Fruit fly (Drosophila melanogaster) whole organism, embryonic: Measurements from ENCODE around the gene CG7896.
A peak's percentile ranks its signal among the peaks of the same experiment; 100 is the strongest.

Experiments used
- CG10462 ChIP-seq: fragments of 200-800 bp; sonication (Bioruptor generic); optimal IDR thresholded peaks from 2 replicates; lab custom pipeline; 2016; ENCODE audit warnings: missing biosample characterization, missing genetic modification characterization
- CG11085 ChIP-seq: fragments of 200-800 bp; sonication (Bioruptor generic); IDR thresholded peaks from 2 replicates; pipeline ENCODE4 v1.3.6; 2022; ENCODE audit warnings: missing biosample characterization, missing genetic modification characterization
- CG11093 ChIP-seq: fragments of 200-800 bp; sonication (Bioruptor generic); IDR thresholded peaks from 3 replicates; pipeline ENCODE4 v1.3.6; 2022; ENCODE audit warnings: missing biosample characterization, missing genetic modification characterization
- CG11247 ChIP-seq: fragments of 200-800 bp; sonication (Bioruptor generic); IDR thresholded peaks from 2 replicates; pipeline ENCODE4 v1.3.6; 2022; ENCODE audit warnings: missing biosample characterization, missing genetic modification characterization
- CG12659 ChIP-seq: fragments of 200-800 bp; sonication (Bioruptor generic); optimal IDR thresholded peaks from 3 replicates; lab custom pipeline; 2017; ENCODE audit warnings: mild to moderate bottlenecking, missing biosample characterization, missing genetic modification reagents, missing genetic modification characterization
- CG13296 ChIP-seq: fragments of 200-800 bp; sonication (Bioruptor generic); optimal IDR thresholded peaks from 3 replicates; lab custom pipeline; 2018; ENCODE audit warnings: missing biosample characterization, mild to moderate bottlenecking, missing genetic modification characterization
- CG15696 ChIP-seq: fragments of 200-800 bp; sonication (Bioruptor generic); optimal IDR thresholded peaks from 2 replicates; lab custom pipeline; 2019; ENCODE audit warnings: missing biosample characterization, mild to moderate bottlenecking, missing genetic modification characterization, moderate library complexity
- CG1603 ChIP-seq: fragments of 200-800 bp; sonication (Bioruptor generic); optimal IDR thresholded peaks from 2 replicates; lab custom pipeline; 2019; ENCODE audit warnings: missing biosample characterization, mild to moderate bottlenecking, missing genetic modification characterization, moderate library complexity
- CG17568 ChIP-seq: fragments of 200-800 bp; sonication (Bioruptor generic); optimal IDR thresholded peaks from 2 replicates; lab custom pipeline; 2018; ENCODE audit warnings: missing biosample characterization, mild to moderate bottlenecking, missing genetic modification characterization, moderate library complexity
- CG1792 ChIP-seq: fragments of 200-800 bp; sonication (Bioruptor generic); optimal IDR thresholded peaks from 2 replicates; lab custom pipeline; 2016; ENCODE audit warnings: missing biosample characterization, missing genetic modification characterization
- CG32532 ChIP-seq: fragments of 200-800 bp; sonication (Bioruptor generic); IDR thresholded peaks from 2 replicates; pipeline ENCODE4 v1.3.6; 2022; ENCODE audit warnings: missing biosample characterization, missing genetic modification characterization
- CG34376 ChIP-seq: fragments of 200-800 bp; sonication (Bioruptor generic); optimal IDR thresholded peaks from 2 replicates; lab custom pipeline; 2018; ENCODE audit warnings: missing biosample characterization, mild to moderate bottlenecking, missing genetic modification characterization
- CG3847 ChIP-seq: fragments of 200-800 bp; sonication (Bioruptor generic); IDR thresholded peaks from 2 replicates; pipeline ENCODE4 v1.3.6; 2022; ENCODE audit warnings: missing biosample characterization, missing genetic modification characterization
- CG4424 ChIP-seq: fragments of 200-800 bp; sonication (Bioruptor generic); optimal IDR thresholded peaks from 3 replicates; lab custom pipeline; 2016; ENCODE audit warnings: missing biosample characterization, missing genetic modification characterization
- CG7372 ChIP-seq: fragments of 200-800 bp; sonication (Bioruptor generic); IDR thresholded peaks from 2 replicates; pipeline ENCODE4 v1.3.6; 2022; ENCODE audit warnings: missing biosample characterization, missing genetic modification characterization
- CG7556 ChIP-seq: fragments of 200-800 bp; sonication (Bioruptor generic); optimal IDR thresholded peaks from 2 replicates; lab custom pipeline; 2017; ENCODE audit warnings: missing biosample characterization, mild to moderate bottlenecking, missing genetic modification characterization
- CG7963 ChIP-seq: fragments of 200-800 bp; sonication (Bioruptor generic); IDR thresholded peaks from 3 replicates; pipeline ENCODE4 v1.3.6; 2022; ENCODE audit warnings: missing biosample characterization, missing genetic modification characterization; ENCODE audit not compliant: partially characterized antibody
- CG9437 ChIP-seq: fragments of 200-800 bp; sonication (Bioruptor generic); optimal IDR thresholded peaks from 2 replicates; lab custom pipeline; 2018; ENCODE audit warnings: missing biosample characterization, mild to moderate bottlenecking, missing genetic modification characterization
- Doc2 ChIP-seq: fragments of 200-800 bp; sonication (Bioruptor generic); IDR thresholded peaks from 2 replicates; pipeline ENCODE4 v1.3.6; 2022; ENCODE audit warnings: missing biosample characterization, missing genetic modification characterization
- Fer2 ChIP-seq: fragments of 200-800 bp; sonication (Bioruptor generic); optimal IDR thresholded peaks from 2 replicates; lab custom pipeline; 2018; ENCODE audit warnings: missing biosample characterization, mild to moderate bottlenecking, missing genetic modification characterization, moderate library complexity
- Hand ChIP-seq: fragments of 200-800 bp; sonication (Bioruptor generic); optimal IDR thresholded peaks from 2 replicates; lab custom pipeline; 2017; ENCODE audit warnings: mild to moderate bottlenecking, missing biosample characterization, missing genetic modification reagents, missing genetic modification characterization
- Hr78 ChIP-seq, 2 experiments: fragments of 200-800 bp in 1 of 2; fragments of >200 bp in 1 of 2; sonication (Bioruptor generic) in 1 of 2; optimal IDR thresholded peaks; 2 replicates each; lab custom pipeline; 2017 to 2019; ENCODE audit warnings: missing biosample characterization in 2 of 2, missing genetic modification characterization in 2 of 2, mild to moderate bottlenecking in 1 of 2, moderate library complexity in 1 of 2
- Hsf ChIP-seq: fragments of 200-800 bp; sonication (Bioruptor generic); optimal IDR thresholded peaks from 3 replicates; lab custom pipeline; 2016; ENCODE audit warnings: missing biosample characterization, missing genetic modification characterization
- Lim3 ChIP-seq: fragments of 200-800 bp; sonication (Bioruptor generic); IDR thresholded peaks from 2 replicates; pipeline ENCODE4 v1.3.6; 2022; ENCODE audit warnings: missing biosample characterization, missing genetic modification characterization
- Myb ChIP-seq: fragments of 200-800 bp; sonication (Bioruptor generic); optimal IDR thresholded peaks from 2 replicates; lab custom pipeline; 2016; ENCODE audit warnings: missing biosample characterization, missing genetic modification characterization
- NfI ChIP-seq: fragments of 200-800 bp; sonication (Bioruptor generic); optimal IDR thresholded peaks from 3 replicates; lab custom pipeline; 2018; ENCODE audit warnings: missing biosample characterization, mild to moderate bottlenecking, missing genetic modification characterization, moderate library complexity
- Scr ChIP-seq: fragments of 200-800 bp; sonication (Bioruptor generic); IDR thresholded peaks from 2 replicates; pipeline ENCODE4 v1.3.6; 2022; ENCODE audit warnings: missing biosample characterization, missing genetic modification characterization; ENCODE audit not compliant: partially characterized antibody
- Sry-β ChIP-seq: fragments of 200-800 bp; sonication (Bioruptor generic); optimal IDR thresholded peaks from 2 replicates; lab custom pipeline; 2018; ENCODE audit warnings: missing biosample characterization, mild to moderate bottlenecking, missing genetic modification characterization, moderate library complexity
- Stat92E ChIP-seq, 3 experiments: fragments of >200 bp in 2 of 3; fragments of 200-800 bp in 1 of 3; sonication (Bioruptor generic) in 1 of 3; optimal IDR thresholded peaks; 2 replicates each; lab custom pipeline; 2017 to 2019; ENCODE audit warnings: missing biosample characterization in 3 of 3, missing genetic modification characterization in 3 of 3, mild to moderate bottlenecking in 1 of 3, moderate library complexity in 1 of 3
- Taf1 ChIP-seq: fragments of 200-800 bp; sonication (Bioruptor generic); IDR thresholded peaks from 2 replicates; pipeline ENCODE4 v1.3.6; 2022; ENCODE audit warnings: missing biosample characterization, missing genetic modification characterization
- chinmo ChIP-seq: fragments of 200-800 bp; sonication (Bioruptor generic); IDR thresholded peaks from 4 replicates; pipeline ENCODE4 v1.3.6; 2022; ENCODE audit warnings: missing biosample characterization, missing genetic modification characterization; ENCODE audit not compliant: partially characterized antibody
- cwo ChIP-seq: fragments of 200-800 bp; sonication (Bioruptor generic); optimal IDR thresholded peaks from 3 replicates; lab custom pipeline; 2017; ENCODE audit warnings: missing biosample characterization, missing genetic modification characterization, mild to moderate bottlenecking, moderate library complexity, missing genetic modification reagents
- en ChIP-seq: fragments of 200-800 bp; sonication (Bioruptor generic); optimal IDR thresholded peaks from 2 replicates; lab custom pipeline; 2016; ENCODE audit warnings: missing biosample characterization, missing genetic modification characterization
- fu2 ChIP-seq: fragments of 200-800 bp; sonication (Bioruptor generic); optimal IDR thresholded peaks from 2 replicates; lab custom pipeline; 2016; ENCODE audit warnings: missing biosample characterization, missing genetic modification characterization
- grn ChIP-seq: fragments of 200-800 bp; sonication (Bioruptor generic); optimal IDR thresholded peaks from 3 replicates; lab custom pipeline; 2017; ENCODE audit warnings: missing biosample characterization, missing genetic modification characterization
- insv ChIP-seq, 2 experiments: fragments of 200-800 bp; sonication (Bioruptor generic); optimal IDR thresholded peaks; 3 replicates each; lab custom pipeline; 2016 to 2018; ENCODE audit warnings: missing biosample characterization in 2 of 2, missing genetic modification characterization in 2 of 2
- lbe ChIP-seq: fragments of 200-800 bp; sonication (Bioruptor generic); optimal IDR thresholded peaks from 2 replicates; lab custom pipeline; 2016; ENCODE audit warnings: missing biosample characterization, mild to moderate bottlenecking, missing genetic modification characterization
- onecut ChIP-seq: fragments of 200-800 bp; sonication (Bioruptor generic); IDR thresholded peaks from 2 replicates; pipeline ENCODE4 v1.3.6; 2022; ENCODE audit warnings: missing biosample characterization, missing genetic modification characterization
- p53 ChIP-seq: fragments of 200-800 bp; sonication (Bioruptor generic); optimal IDR thresholded peaks from 2 replicates; lab custom pipeline; 2016; ENCODE audit warnings: missing biosample characterization, missing genetic modification characterization
- peb ChIP-seq: fragments of 200-800 bp; sonication (Bioruptor generic); IDR thresholded peaks from 2 replicates; pipeline ENCODE4 v1.3.6; 2022; ENCODE audit warnings: missing biosample characterization, missing genetic modification characterization
- psq ChIP-seq: fragments of 200-800 bp; sonication (Bioruptor generic); optimal IDR thresholded peaks from 2 replicates; lab custom pipeline; 2017; ENCODE audit warnings: missing biosample characterization, missing genetic modification characterization
- pzg ChIP-seq: fragments of 200-800 bp; sonication (Bioruptor generic); optimal IDR thresholded peaks from 3 replicates; lab custom pipeline; 2018; ENCODE audit warnings: missing biosample characterization, mild to moderate bottlenecking, missing genetic modification characterization, moderate library complexity
- ranshi ChIP-seq: fragments of 200-800 bp; sonication (Bioruptor generic); IDR thresholded peaks from 2 replicates; pipeline ENCODE4 v1.3.6; 2022; ENCODE audit warnings: missing biosample characterization, missing genetic modification characterization
- tin ChIP-seq: fragments of 200-800 bp; sonication (Bioruptor generic); optimal IDR thresholded peaks from 3 replicates; lab custom pipeline; 2016; ENCODE audit warnings: missing biosample characterization, missing genetic modification characterization
- tna ChIP-seq: fragments of 200-800 bp; sonication (Bioruptor generic); IDR thresholded peaks from 2 replicates; pipeline ENCODE4 v1.3.6; 2022; ENCODE audit warnings: missing biosample characterization, missing genetic modification characterization; ENCODE audit not compliant: partially characterized antibody
- trh ChIP-seq: fragments of 200-800 bp; sonication (Bioruptor generic); optimal IDR thresholded peaks from 2 replicates; lab custom pipeline; 2016; ENCODE audit warnings: missing biosample characterization, missing genetic modification characterization
- tup ChIP-seq: fragments of 200-800 bp; sonication (Bioruptor generic); optimal IDR thresholded peaks from 2 replicates; lab custom pipeline; 2016; ENCODE audit warnings: missing biosample characterization, mild to moderate bottlenecking, missing genetic modification characterization, moderate library complexity
- tx ChIP-seq: fragments of 200-800 bp; sonication (Bioruptor generic); optimal IDR thresholded peaks from 2 replicates; lab custom pipeline; 2016; ENCODE audit warnings: missing biosample characterization, missing genetic modification characterization
- vvl ChIP-seq: fragments of 200-800 bp; sonication (Bioruptor generic); IDR thresholded peaks from 2 replicates; pipeline ENCODE4 v1.3.6; 2022; ENCODE audit warnings: missing biosample characterization, missing genetic modification characterization
- zf30C ChIP-seq: fragments of 200-800 bp; sonication (Bioruptor generic); optimal IDR thresholded peaks from 3 replicates; lab custom pipeline; 2018; ENCODE audit warnings: missing biosample characterization, mild to moderate bottlenecking, missing genetic modification characterization
- zfh2 ChIP-seq: fragments of 200-800 bp; sonication (Bioruptor generic); optimal IDR thresholded peaks from 2 replicates; lab custom pipeline; 2016; ENCODE audit warnings: missing biosample characterization, missing genetic modification characterization

CG7896 gene

DNA sequence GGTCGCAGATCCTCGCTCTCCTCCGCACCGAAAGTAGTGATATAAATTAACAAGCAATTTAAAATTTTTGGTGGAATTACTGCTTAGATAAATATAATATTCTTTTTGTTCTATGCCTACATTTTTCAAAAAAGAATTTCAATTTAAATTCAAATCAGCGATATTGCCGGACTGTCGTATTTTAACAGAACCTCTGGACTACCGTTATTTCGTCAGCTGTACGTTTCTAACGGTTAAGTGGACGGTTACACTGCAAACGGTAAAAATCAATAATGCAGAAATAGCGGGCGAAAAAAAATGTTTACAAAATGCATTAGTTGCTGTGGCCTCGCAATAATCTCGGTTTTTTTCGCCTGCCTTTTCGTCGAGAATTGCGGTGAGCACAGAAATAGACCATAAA lies 17.1 kb downstream of the CG7896 start, which contains the start of gene Tace (continued):
- TF ChIP-seq CG7963 (GFP tag; lab: Robert Waterston, UW) (no peak), Myb (GFP tag; lab: Kevin White, UChicago) (peak; percentile 76), CG34376 (GFP tag; lab: Kevin White, UChicago) (no peak), CG32532 (GFP tag; lab: Robert Waterston, UW) (no peak), Fer2 (tag; lab: Kevin White, UChicago) (no peak), CG11093 (GFP tag; lab: Robert Waterston, UW) (no peak), Stat92E (GFP tag; optimal IDR thresholded peaks at IDR 0.05; lab: Kevin White, UChicago) (no peak), Taf1 (GFP tag; lab: Robert Waterston, UW) (no peak), Hr78 (GFP tag; optimal IDR thresholded peaks at IDR 0.05; lab: Kevin White, UChicago) (no peak), tna (GFP tag; lab: Robert Waterston, UW) (no peak), Hand (GFP tag; lab: Kevin White, UChicago) (no peak), p53 (no peak), CG11085 (GFP tag; lab: Robert Waterston, UW) (no peak), NfI (no peak), lbe (GFP tag; lab: Kevin White, UChicago) (no peak), fu2 (GFP tag; lab: Kevin White, UChicago) (no peak), Lim3 (GFP tag; lab: Robert Waterston, UW) (no peak), CG7372 (GFP tag; lab: Robert Waterston, UW) (no peak), CG1603 (tag; lab: Kevin White, UChicago) (peak; percentile 16), CG1792 (GFP tag; lab: Kevin White, UChicago) (no peak), vvl (no peak), CG12659 (no peak), Scr (no peak), psq (GFP tag; lab: Kevin White, UChicago) (no peak), insv (GFP tag; optimal IDR thresholded peaks at IDR 0.05; lab: Kevin White, UChicago) (peak in 1 of 2 experiments; percentile 96), CG7556 (no peak), Doc2 (GFP tag; lab: Robert Waterston, UW) (no peak), CG9437 (GFP tag; lab: Kevin White, UChicago) (no peak), cwo (GFP tag; lab: Kevin White, UChicago) (no peak), Hsf (no peak), CG13296 (GFP tag; lab: Kevin White, UChicago) (no peak), ranshi (GFP tag; lab: Robert Waterston, UW) (no peak), zf30C (peak; percentile 7), tin (GFP tag; lab: Kevin White, UChicago) (no peak), CG10462 (GFP tag; lab: Kevin White, UChicago) (peak; percentile 95), pzg (GFP tag; lab: Kevin White, UChicago) (peak; percentile 44), CG3847 (no peak), onecut (peak; percentile 100), Sry-β (no peak), zfh2 (no peak), CG15696 (tag; lab: Kevin White, UChicago) (no peak), tx (GFP tag; lab: Kevin White, UChicago) (no peak), CG4424 (no peak), trh (GFP tag; lab: Kevin White, UChicago) (no peak), chinmo (GFP tag; lab: Robert Waterston, UW) (0 out of 4 replicates have a peak, but pooled peaks have one; percentile 20), CG17568 (GFP tag; lab: Kevin White, UChicago) (no peak), peb (GFP tag; lab: Robert Waterston, UW) (no peak), en (GFP tag; lab: Kevin White, UChicago) (no peak), CG11247 (GFP tag; lab: Robert Waterston, UW) (no peak), tup (GFP tag; lab: Kevin White, UChicago) (no peak), grn (no peak)
